Worm (Caenorhabditis elegans): ENCODE data around the gene R10H10.7.

DNA sequence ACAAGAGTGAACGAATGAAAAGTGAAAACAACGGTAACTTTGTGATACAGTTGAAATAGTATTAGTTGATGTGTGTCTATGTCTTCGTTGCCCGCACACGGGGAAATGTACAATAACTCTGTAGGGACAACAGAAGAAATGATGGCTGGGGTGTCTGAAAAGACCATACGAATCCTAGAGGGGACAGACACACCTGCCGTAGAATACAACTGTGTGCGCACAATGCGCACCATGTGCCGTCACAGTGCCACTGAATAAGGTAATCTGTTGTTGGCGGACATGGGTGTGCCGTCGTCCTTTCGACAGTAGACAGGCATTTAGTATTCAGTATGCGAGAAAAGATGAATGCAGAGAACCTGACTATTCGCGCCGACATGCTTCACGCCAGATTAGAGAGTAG lies 7.5 kb upstream of the R10H10.7 start:
- no peak for TF ChIP-seq ama-1 (optimal IDR thresholded peaks at IDR 0.05)
- TF ChIP-seq hnd-1 (tag; optimal IDR thresholded peaks at IDR 0.05) = no peak
- TF ChIP-seq B0310.2 (tag; optimal IDR thresholded peaks at IDR 0.05) = no peak
- no peak for TF ChIP-seq flt-1 (GFP tag; IDR thresholded peaks at IDR 0.05)
- TF ChIP-seq hmg-4 (GFP tag; optimal IDR thresholded peaks at IDR 0.05) = peak; percentile 15
- TF ChIP-seq aly-1 (tag; optimal IDR thresholded peaks at IDR 0.05) = no peak
- TF ChIP-seq scrt-1 (GFP tag; IDR thresholded peaks at IDR 0.05) = no peak
- no peak for TF ChIP-seq ets-7 (tag; optimal IDR thresholded peaks at IDR 0.05)

Measured in whole organism, early embryonic.